Fruit fly (Drosophila melanogaster) whole organism, embryonic: ENCODE data around the gene prd1.

Experiments used
- Asciz ChIP-seq: fragments of 200-800 bp; sonication (Bioruptor generic); optimal IDR thresholded peaks from 2 replicates; lab custom pipeline; 2017; ENCODE audit warnings: missing biosample characterization, mild to moderate bottlenecking, missing genetic modification characterization, missing genetic modification reagents
- Atf-2 ChIP-seq: fragments of 200-800 bp; sonication (Bioruptor generic); optimal IDR thresholded peaks from 2 replicates; lab custom pipeline; 2016; ENCODE audit warnings: missing biosample characterization, missing genetic modification characterization
- CG10321 ChIP-seq: fragments of 200-800 bp; sonication (Bioruptor generic); IDR thresholded peaks from 2 replicates; pipeline ENCODE4 v1.3.6; 2022; ENCODE audit warnings: missing biosample characterization, missing genetic modification characterization
- CG11723 ChIP-seq: fragments of 200-800 bp; sonication (Bioruptor generic); optimal IDR thresholded peaks from 2 replicates; lab custom pipeline; 2017; ENCODE audit warnings: missing biosample characterization, mild to moderate bottlenecking, missing genetic modification characterization
- CG14014 ChIP-seq: fragments of 200-800 bp; sonication (Bioruptor generic); IDR thresholded peaks from 2 replicates; pipeline ENCODE4 v1.3.6; 2022; ENCODE audit warnings: missing biosample characterization, missing genetic modification characterization
- CG14441 ChIP-seq: fragments of 200-800 bp; sonication (Bioruptor generic); IDR thresholded peaks from 2 replicates; pipeline ENCODE4 v1.3.6; 2022; ENCODE audit warnings: missing biosample characterization, missing genetic modification characterization
- CG14667 ChIP-seq: fragments of 200-800 bp; sonication (Bioruptor generic); IDR thresholded peaks from 2 replicates; pipeline ENCODE4 v1.3.6; 2022; ENCODE audit warnings: missing biosample characterization, missing genetic modification characterization
- CG14710 ChIP-seq: fragments of 200-800 bp; sonication (Bioruptor generic); optimal IDR thresholded peaks from 3 replicates; lab custom pipeline; 2019; ENCODE audit warnings: missing biosample characterization, mild to moderate bottlenecking, missing genetic modification characterization, moderate library complexity
- CG14860 ChIP-seq: fragments of 200-800 bp; sonication (Bioruptor generic); IDR thresholded peaks from 3 replicates; pipeline ENCODE4 v1.3.6; 2022; ENCODE audit warnings: missing biosample characterization, missing genetic modification characterization; ENCODE audit not compliant: partially characterized antibody
- CG15011 ChIP-seq: fragments of 200-800 bp; sonication (Bioruptor generic); optimal IDR thresholded peaks from 3 replicates; lab custom pipeline; 2018; ENCODE audit warnings: missing biosample characterization, mild to moderate bottlenecking, missing genetic modification characterization
- CG1647 ChIP-seq: fragments of 200-800 bp; sonication (Bioruptor generic); optimal IDR thresholded peaks from 3 replicates; lab custom pipeline; 2016; ENCODE audit warnings: missing biosample characterization, missing genetic modification characterization
- CG16815 ChIP-seq: fragments of 200-800 bp; sonication (Bioruptor generic); optimal IDR thresholded peaks from 3 replicates; lab custom pipeline; 2017; ENCODE audit warnings: missing biosample characterization, mild to moderate bottlenecking, missing genetic modification characterization
- CG17361 ChIP-seq: fragments of 200-800 bp; sonication (Bioruptor generic); IDR thresholded peaks from 3 replicates; pipeline ENCODE4 v1.3.6; 2022; ENCODE audit warnings: missing biosample characterization, missing genetic modification characterization
- CG17912 ChIP-seq: fragments of 200-800 bp; sonication (Bioruptor generic); optimal IDR thresholded peaks from 2 replicates; lab custom pipeline; 2018; ENCODE audit warnings: missing biosample characterization, mild to moderate bottlenecking, missing genetic modification characterization
- CG18599 ChIP-seq: fragments of 200-800 bp; sonication (Bioruptor generic); optimal IDR thresholded peaks from 3 replicates; lab custom pipeline; 2017; ENCODE audit warnings: missing biosample characterization, missing genetic modification characterization, mild to moderate bottlenecking, moderate library complexity, missing genetic modification reagents
- CG2889 ChIP-seq: fragments of 200-800 bp; sonication (Bioruptor generic); IDR thresholded peaks from 3 replicates; pipeline ENCODE4 v1.3.6; 2022; ENCODE audit warnings: missing biosample characterization, missing genetic modification characterization
- CG3163 ChIP-seq: fragments of 200-800 bp; sonication (Bioruptor generic); optimal IDR thresholded peaks from 3 replicates; lab custom pipeline; 2016; ENCODE audit warnings: missing biosample characterization, missing genetic modification characterization
- CG32772 ChIP-seq: fragments of 200-800 bp; sonication (Bioruptor generic); IDR thresholded peaks from 2 replicates; pipeline ENCODE4 v1.3.6; 2022; ENCODE audit warnings: missing biosample characterization, missing genetic modification characterization
- CG33557 ChIP-seq: fragments of 200-800 bp; sonication (Bioruptor generic); optimal IDR thresholded peaks from 2 replicates; lab custom pipeline; 2019; ENCODE audit warnings: missing biosample characterization, mild to moderate bottlenecking, missing genetic modification characterization, moderate library complexity
- CG34376 ChIP-seq: fragments of 200-800 bp; sonication (Bioruptor generic); optimal IDR thresholded peaks from 2 replicates; lab custom pipeline; 2018; ENCODE audit warnings: missing biosample characterization, mild to moderate bottlenecking, missing genetic modification characterization
- CG4360 ChIP-seq: fragments of 200-800 bp; sonication (Bioruptor generic); IDR thresholded peaks from 2 replicates; pipeline ENCODE4 v1.3.6; 2022; ENCODE audit warnings: missing biosample characterization, missing genetic modification characterization
- CG4424 ChIP-seq: fragments of 200-800 bp; sonication (Bioruptor generic); optimal IDR thresholded peaks from 3 replicates; lab custom pipeline; 2016; ENCODE audit warnings: missing biosample characterization, missing genetic modification characterization
- CG4617 ChIP-seq: fragments of 200-800 bp; sonication (Bioruptor generic); optimal IDR thresholded peaks from 3 replicates; lab custom pipeline; 2016; ENCODE audit warnings: missing biosample characterization, missing genetic modification characterization, borderline replicate concordance
- CG6175 ChIP-seq: fragments of 200-800 bp; sonication (Bioruptor generic); IDR thresholded peaks from 3 replicates; pipeline ENCODE4 v1.3.6; 2022; ENCODE audit warnings: missing biosample characterization, missing genetic modification characterization
- Dad ChIP-seq: fragments of 200-800 bp; sonication (Bioruptor generic); optimal IDR thresholded peaks from 3 replicates; lab custom pipeline; 2016; ENCODE audit warnings: missing biosample characterization, missing genetic modification characterization
- Dll ChIP-seq: fragments of 200-800 bp; sonication (Bioruptor generic); IDR thresholded peaks from 4 replicates; pipeline ENCODE4 v1.3.6; 2022; ENCODE audit warnings: missing biosample characterization, missing genetic modification characterization; ENCODE audit not compliant: partially characterized antibody
- Doc3 ChIP-seq: fragments of 200-800 bp; sonication (Bioruptor generic); IDR thresholded peaks from 3 replicates; pipeline ENCODE4 v1.3.6; 2022; ENCODE audit warnings: missing biosample characterization, missing genetic modification characterization; ENCODE audit not compliant: partially characterized antibody
- ERR ChIP-seq: fragments of 200-800 bp; sonication (Bioruptor generic); optimal IDR thresholded peaks from 2 replicates; lab custom pipeline; 2016; ENCODE audit warnings: missing biosample characterization, missing genetic modification characterization
- Fer1 ChIP-seq: fragments of 200-800 bp; sonication (Bioruptor generic); optimal IDR thresholded peaks from 2 replicates; lab custom pipeline; 2017; ENCODE audit warnings: missing biosample characterization, mild to moderate bottlenecking, missing genetic modification characterization
- Fer2 ChIP-seq: fragments of 200-800 bp; sonication (Bioruptor generic); optimal IDR thresholded peaks from 2 replicates; lab custom pipeline; 2018; ENCODE audit warnings: missing biosample characterization, mild to moderate bottlenecking, missing genetic modification characterization, moderate library complexity
- Gsc ChIP-seq: fragments of 200-800 bp; sonication (Bioruptor generic); IDR thresholded peaks from 2 replicates; pipeline ENCODE4 v1.3.6; 2022; ENCODE audit warnings: missing biosample characterization, missing genetic modification characterization
- Gug ChIP-seq: fragments of 200-800 bp; sonication (Bioruptor generic); IDR thresholded peaks from 4 replicates; pipeline ENCODE4 v1.3.6; 2022; ENCODE audit warnings: missing biosample characterization, missing genetic modification characterization
- Hr3 ChIP-seq: fragments of 200-800 bp; sonication (Bioruptor generic); optimal IDR thresholded peaks from 3 replicates; lab custom pipeline; 2016; ENCODE audit warnings: missing biosample characterization, missing genetic modification characterization
- Taf1 ChIP-seq: fragments of 200-800 bp; sonication (Bioruptor generic); IDR thresholded peaks from 2 replicates; pipeline ENCODE4 v1.3.6; 2022; ENCODE audit warnings: missing biosample characterization, missing genetic modification characterization
- Usf ChIP-seq: fragments of 200-800 bp; sonication (Bioruptor generic); optimal IDR thresholded peaks from 2 replicates; lab custom pipeline; 2017; ENCODE audit warnings: missing genotype, missing biosample characterization, missing genetic modification characterization
- bowl ChIP-seq: fragments of 200-800 bp; sonication (Bioruptor generic); IDR thresholded peaks from 2 replicates; pipeline ENCODE4 v1.3.6; 2022; ENCODE audit warnings: missing biosample characterization, missing genetic modification characterization
- cad ChIP-seq: fragments of >200 bp; optimal IDR thresholded peaks from 2 replicates; lab custom pipeline; 2017; ENCODE audit warnings: missing biosample characterization, missing genetic modification characterization
- dm ChIP-seq: fragments of 200-800 bp; sonication (Bioruptor generic); optimal IDR thresholded peaks from 3 replicates; lab custom pipeline; 2016; ENCODE audit warnings: missing biosample characterization, missing genetic modification characterization
- dmrt11E ChIP-seq: fragments of 200-800 bp; sonication (Bioruptor generic); optimal IDR thresholded peaks from 3 replicates; lab custom pipeline; 2018; ENCODE audit warnings: missing biosample characterization, mild to moderate bottlenecking, missing genetic modification characterization, moderate library complexity
- gce ChIP-seq: fragments of 200-800 bp; sonication (Bioruptor generic); IDR thresholded peaks from 3 replicates; pipeline ENCODE4 v1.3.6; 2022; ENCODE audit warnings: missing biosample characterization, missing genetic modification characterization
- insv ChIP-seq, 2 experiments: fragments of 200-800 bp; sonication (Bioruptor generic); optimal IDR thresholded peaks; 3 replicates each; lab custom pipeline; 2016 to 2018; ENCODE audit warnings: missing biosample characterization in 2 of 2, missing genetic modification characterization in 2 of 2
- odd ChIP-seq: fragments of 200-800 bp; sonication (Bioruptor generic); optimal IDR thresholded peaks from 2 replicates; lab custom pipeline; 2017; ENCODE audit warnings: missing biosample characterization, mild to moderate bottlenecking, missing genetic modification characterization
- org-1 ChIP-seq: fragments of 200-800 bp; sonication (Bioruptor generic); optimal IDR thresholded peaks from 2 replicates; lab custom pipeline; 2017; ENCODE audit warnings: missing biosample characterization, missing genetic modification characterization
- pum ChIP-seq: fragments of 200-800 bp; sonication (Bioruptor generic); optimal IDR thresholded peaks from 2 replicates; lab custom pipeline; 2016; ENCODE audit warnings: missing biosample characterization, missing genetic modification characterization
- sd ChIP-seq: fragments of 200-800 bp; sonication (Bioruptor generic); optimal IDR thresholded peaks from 3 replicates; lab custom pipeline; 2018; ENCODE audit warnings: missing biosample characterization, mild to moderate bottlenecking, missing genetic modification characterization, moderate library complexity
- slbo ChIP-seq: fragments of 200-800 bp; sonication (Bioruptor generic); IDR thresholded peaks from 2 replicates; pipeline ENCODE4 v1.3.6; 2022; ENCODE audit warnings: missing biosample characterization, missing genetic modification characterization
- tup ChIP-seq: fragments of 200-800 bp; sonication (Bioruptor generic); optimal IDR thresholded peaks from 2 replicates; lab custom pipeline; 2016; ENCODE audit warnings: missing biosample characterization, mild to moderate bottlenecking, missing genetic modification characterization, moderate library complexity
- wor ChIP-seq: fragments of 200-800 bp; sonication (Bioruptor generic); IDR thresholded peaks from 2 replicates; pipeline ENCODE4 v1.3.6; 2022; ENCODE audit warnings: missing biosample characterization, missing genetic modification characterization
- yki ChIP-seq: fragments of >200 bp; optimal IDR thresholded peaks from 3 replicates; lab custom pipeline; 2018
- zfh1 ChIP-seq: fragments of 200-800 bp; sonication (Bioruptor generic); IDR thresholded peaks from 3 replicates; pipeline ENCODE4 v1.3.6; 2022; ENCODE audit warnings: missing biosample characterization, missing genetic modification characterization

Gene prd1

DNA sequence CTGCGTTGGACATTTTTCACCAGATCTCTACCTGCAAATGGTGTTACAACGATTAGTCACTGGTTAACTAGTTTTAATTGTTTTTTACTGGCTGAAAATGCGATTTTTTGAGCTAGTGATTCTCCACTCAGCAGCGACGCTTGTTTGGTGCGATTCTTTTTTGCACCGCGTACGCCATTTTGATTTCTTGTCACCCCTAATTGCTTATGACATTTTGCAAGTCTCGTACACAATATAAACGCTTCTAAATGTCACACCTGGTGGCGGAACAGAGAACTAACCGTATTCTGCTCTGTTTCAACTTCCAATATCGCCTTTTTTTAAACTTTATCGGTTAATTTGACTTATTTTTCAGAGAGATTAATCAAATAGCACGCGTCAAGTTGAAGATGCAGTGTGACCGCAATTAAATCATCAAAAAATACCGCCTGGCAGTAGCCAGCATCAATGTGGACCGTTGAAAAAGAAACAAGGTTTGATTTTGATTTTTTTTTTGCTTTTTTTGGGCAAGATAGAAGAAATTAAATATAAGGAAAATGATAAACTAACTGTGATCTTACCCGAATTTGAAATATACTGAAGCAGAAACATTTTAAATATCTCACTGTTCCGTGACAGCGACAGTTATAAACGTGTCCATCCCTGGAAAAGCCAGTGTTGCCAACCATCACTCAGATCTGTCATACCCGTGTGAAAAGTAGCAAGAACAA, 32.3 kb upstream of the prd1 start, which contains the start of the genes COX5A and glo (continued):
- TF ChIP-seq CG33557 (peak; percentile 71), dm (GFP tag; lab: Kevin White, UChicago) (peak; percentile 91), Atf-2 (GFP tag; lab: Kevin White, UChicago) (peak; percentile 74), CG14014 (peak; percentile 73), Hr3 (peak; percentile 83), CG34376 (GFP tag; lab: Kevin White, UChicago) (peak; percentile 37), Asciz (GFP tag; lab: Kevin White, UChicago) (peak; percentile 56), CG4617 (GFP tag; lab: Kevin White, UChicago) (peak; percentile 87), Gug (GFP tag; lab: Robert Waterston, UW) (peak; percentile 77), pum (GFP tag; lab: Kevin White, UChicago) (peak; percentile 86), Taf1 (GFP tag; lab: Robert Waterston, UW) (peak; percentile 76), tup (GFP tag; lab: Kevin White, UChicago) (peak; percentile 58), org-1 (peak; percentile 9), Fer2 (tag; lab: Kevin White, UChicago) (peak; percentile 55), CG32772 (GFP tag; lab: Robert Waterston, UW) (peak; percentile 70), CG3163 (GFP tag; lab: Kevin White, UChicago) (peak; percentile 71), CG14860 (GFP tag; lab: Robert Waterston, UW) (no peak), CG16815 (GFP tag; lab: Kevin White, UChicago) (peak; percentile 29), cad (GFP tag; lab: Kevin White, UChicago) (no peak), CG6175 (GFP tag; lab: Robert Waterston, UW) (no peak), CG18599 (GFP tag; lab: Kevin White, UChicago) (no peak), CG4360 (GFP tag; lab: Robert Waterston, UW) (no peak), Dll (GFP tag; lab: Robert Waterston, UW) (peak; percentile 39; the same call in 2 of the 4 replicates), ERR (peak; percentile 61), CG10321 (GFP tag; lab: Robert Waterston, UW) (no peak), CG14667 (GFP tag; lab: Robert Waterston, UW) (no peak), Gsc (GFP tag; lab: Robert Waterston, UW) (no peak), bowl (GFP tag; lab: Robert Waterston, UW) (no peak), slbo (GFP tag; lab: Robert Waterston, UW) (peak; percentile 86), CG17361 (GFP tag; lab: Robert Waterston, UW) (peak; percentile 83), Usf (GFP tag; lab: Kevin White, UChicago) (no peak), Doc3 (GFP tag; lab: Robert Waterston, UW) (0 out of 3 replicates have a peak, but pooled peaks have one; percentile 27), yki (no peak), wor (GFP tag; lab: Robert Waterston, UW) (peak; percentile 37; the same call in 1 of the 2 replicates), CG1647 (GFP tag; lab: Kevin White, UChicago) (peak; percentile 43), odd (GFP tag; lab: Kevin White, UChicago) (peak; percentile 33), CG4424 (peak; percentile 82), Fer1 (peak; percentile 69), CG14710 (tag; lab: Kevin White, UChicago) (peak; percentile 95), Dad (peak; percentile 83), CG11723 (GFP tag; lab: Kevin White, UChicago) (peak; percentile 28), dmrt11E (tag; lab: Kevin White, UChicago) (peak; percentile 69), insv (GFP tag; optimal IDR thresholded peaks at IDR 0.05; lab: Kevin White, UChicago) (peak in 1 of 2 experiments; percentile 13), zfh1 (GFP tag; lab: Robert Waterston, UW) (peak; percentile 81), CG14441 (GFP tag; lab: Robert Waterston, UW) (peak; percentile 72), gce (no peak), CG2889 (no peak), sd (tag; lab: Kevin White, UChicago) (no peak), CG15011 (GFP tag; lab: Kevin White, UChicago) (no peak), CG17912 (GFP tag; lab: Kevin White, UChicago) (peak; percentile 57)
